Worm (Caenorhabditis elegans) whole organism, L4 larva: ENCODE results near the gene cec-3.

Experiments used
- F26F4.8 ChIP-seq: fragments of 200-800 bp; sonication (Bioruptor generic); conservative IDR thresholded peaks from 2 replicates; pipeline ENCODE4 v1.3.6; 2022; ENCODE audit warnings: missing genetic modification characterization, missing compliant biosample characterization
- F37D6.2 ChIP-seq: sonication (generic microtip); optimal IDR thresholded peaks from 2 replicates; lab custom pipeline; 2016; ENCODE audit warnings: mild to moderate bottlenecking, missing genetic modification characterization, missing compliant biosample characterization
- F44E2.7 ChIP-seq: fragments of 200-800 bp; sonication (Bioruptor generic); IDR thresholded peaks from 2 replicates; pipeline ENCODE4 v2.1.2; 2022; ENCODE audit warnings: missing genetic modification characterization, missing compliant biosample characterization
- T20F7.1 ChIP-seq: fragments of 200-800 bp; sonication (Bioruptor generic); optimal IDR thresholded peaks from 2 replicates; lab custom pipeline; 2018; ENCODE audit warnings: mild to moderate bottlenecking, missing genetic modification characterization, missing compliant biosample characterization
- Y5F2A.4 ChIP-seq: fragments of 200-800 bp; sonication (Bioruptor generic); optimal IDR thresholded peaks from 2 replicates; lab custom pipeline; 2018; ENCODE audit warnings: mild to moderate bottlenecking, missing genetic modification characterization, missing compliant biosample characterization
- aha-1 ChIP-seq: fragments of 150-350 bp; peaks from one replicate; lab custom pipeline; 2014; ENCODE audit warnings: missing biosample characterization, missing genetic modification characterization
- ama-1 ChIP-seq: fragments of 150-350 bp; optimal IDR thresholded peaks from 2 replicates; lab custom pipeline; 2014; ENCODE audit warnings: inconsistent platforms, mixed read lengths
- attf-4 ChIP-seq: sonication (generic microtip); optimal IDR thresholded peaks from 3 replicates; lab custom pipeline; 2017; ENCODE audit warnings: missing biosample characterization, missing genetic modification characterization
- ceh-20 ChIP-seq: fragments of 200-800 bp; sonication (Bioruptor generic); IDR thresholded peaks from 2 replicates; pipeline ENCODE4 v1.3.6; 2022; ENCODE audit warnings: missing genetic modification reagents, missing genetic modification characterization, missing compliant biosample characterization
- ceh-62 ChIP-seq: sonication (generic microtip); optimal IDR thresholded peaks from 2 replicates; lab custom pipeline; 2017; ENCODE audit warnings: missing biosample characterization, missing genetic modification characterization
- ces-1 ChIP-seq: fragments of 150-350 bp; sonication (generic microtip); optimal IDR thresholded peaks from 4 replicates; lab custom pipeline; 2014; ENCODE audit warnings: missing biosample characterization, missing genetic modification reagents, missing genetic modification characterization
- cey-2 ChIP-seq: sonication (generic microtip); optimal IDR thresholded peaks from 3 replicates; lab custom pipeline; 2017; ENCODE audit warnings: missing genetic modification characterization, mild to moderate bottlenecking, missing compliant biosample characterization, antibody characterized with exemption, borderline replicate concordance; ENCODE audit not compliant: insufficient read depth
- daf-19 ChIP-seq: fragments of 200-800 bp; sonication (Bioruptor generic); conservative IDR thresholded peaks from 2 replicates; pipeline ENCODE4 v1.3.6; 2022; ENCODE audit warnings: missing genetic modification characterization, missing compliant biosample characterization
- daf-8 ChIP-seq: fragments of 200-800 bp; sonication (Bioruptor generic); IDR thresholded peaks from 2 replicates; pipeline ENCODE4 v1.3.6; 2022; ENCODE audit warnings: missing genetic modification characterization, missing compliant biosample characterization
- dmd-9 ChIP-seq: fragments of 200-800 bp; sonication (Bioruptor generic); IDR thresholded peaks from 2 replicates; pipeline ENCODE4 v1.3.6; 2022; ENCODE audit warnings: missing genetic modification reagents, missing genetic modification characterization, missing compliant biosample characterization
- dpl-1 ChIP-seq: fragments of 150-350 bp; optimal IDR thresholded peaks from 2 replicates; lab custom pipeline; 2014; ENCODE audit warnings: missing biosample characterization, missing genetic modification reagents, missing genetic modification characterization
- duxl-1 ChIP-seq: sonication (generic microtip); optimal IDR thresholded peaks from 2 replicates; lab custom pipeline; 2016; ENCODE audit warnings: mild to moderate bottlenecking, missing genetic modification characterization, moderate library complexity, missing compliant biosample characterization; ENCODE audit not compliant: poor library complexity
- dve-1 ChIP-seq: sonication (generic microtip); optimal IDR thresholded peaks from 2 replicates; lab custom pipeline; 2017; ENCODE audit warnings: antibody characterized with exemption, mild to moderate bottlenecking, missing genetic modification characterization, missing compliant biosample characterization; ENCODE audit not compliant: insufficient read depth
- egl-27 ChIP-seq: sonication (generic microtip); optimal IDR thresholded peaks from 3 replicates; lab custom pipeline; 2017; ENCODE audit warnings: missing biosample characterization, missing genetic modification reagents, missing genetic modification characterization
- egl-43 ChIP-seq: fragments of 200-800 bp; sonication (Bioruptor generic); IDR thresholded peaks from 2 replicates; pipeline ENCODE4 v1.3.6; 2022; ENCODE audit warnings: missing genetic modification reagents, missing genetic modification characterization, missing compliant biosample characterization
- fos-1 ChIP-seq: fragments of 150-350 bp; optimal IDR thresholded peaks from 2 replicates; lab custom pipeline; 2014; ENCODE audit warnings: missing biosample characterization, missing genetic modification characterization
- hif-1 ChIP-seq, 2 experiments: sonication (generic microtip); optimal IDR thresholded peaks; 2 replicates each; lab custom pipeline; 2016 to 2017; ENCODE audit warnings: missing compliant biosample characterization in 2 of 2, missing genetic modification characterization in 2 of 2, missing genetic modification reagents in 2 of 2, missing genotype in 2 of 2, mild to moderate bottlenecking in 1 of 2
- hmg-1.1 ChIP-seq: fragments of 200-800 bp; sonication (Bioruptor generic); IDR thresholded peaks from 2 replicates; pipeline ENCODE4 v1.3.6; 2022; ENCODE audit warnings: missing genetic modification reagents, missing genetic modification characterization, missing compliant biosample characterization
- jun-1 ChIP-seq: fragments of 150-350 bp; optimal IDR thresholded peaks from 2 replicates; lab custom pipeline; 2014; ENCODE audit warnings: missing biosample characterization, missing genetic modification reagents, missing genetic modification characterization
- lin-29 ChIP-seq: fragments of 200-800 bp; sonication (Bioruptor generic); IDR thresholded peaks from 2 replicates; pipeline ENCODE4 v1.3.6; 2022; ENCODE audit warnings: missing genetic modification reagents, missing genetic modification characterization, missing compliant biosample characterization
- lin-38 ChIP-seq: fragments of 200-800 bp; sonication (Bioruptor generic); IDR thresholded peaks from 2 replicates; pipeline ENCODE4 v1.3.6; 2022; ENCODE audit warnings: missing genetic modification reagents, missing genetic modification characterization, missing compliant biosample characterization
- lin-39 ChIP-seq: fragments of 150-350 bp; optimal IDR thresholded peaks from 2 replicates; lab custom pipeline; 2014; ENCODE audit warnings: missing biosample characterization, missing genetic modification reagents, missing genetic modification characterization
- lir-3 ChIP-seq: sonication (generic microtip); optimal IDR thresholded peaks from 2 replicates; lab custom pipeline; 2016; ENCODE audit warnings: mild to moderate bottlenecking, missing genetic modification characterization, missing compliant biosample characterization
- lsy-2 ChIP-seq, 2 experiments: fragments of 150-350 bp in 1 of 2; sonication (generic microtip) in 1 of 2; optimal IDR thresholded peaks; 2 replicates each; lab custom pipeline; 2014 to 2017; ENCODE audit warnings: missing biosample characterization in 2 of 2, missing genetic modification characterization in 2 of 2
- mdl-1 ChIP-seq, 2 experiments: fragments of 150-350 bp in 1 of 2; sonication (generic microtip) in 1 of 2; optimal IDR thresholded peaks; 2 replicates each; lab custom pipeline; 2014 to 2017; ENCODE audit warnings: missing biosample characterization in 2 of 2, missing genetic modification characterization in 2 of 2
- mdt-29 ChIP-seq: fragments of 200-800 bp; sonication (Bioruptor generic); IDR thresholded peaks from 2 replicates; pipeline ENCODE4 v1.3.6; 2022; ENCODE audit warnings: missing genetic modification reagents, missing genetic modification characterization, missing compliant biosample characterization
- mep-1 ChIP-seq: fragments of 150-350 bp; sonication (generic microtip); optimal IDR thresholded peaks from 3 replicates; lab custom pipeline; 2014; ENCODE audit warnings: missing biosample characterization, missing genetic modification characterization
- mes-2 ChIP-seq: sonication (generic microtip); optimal IDR thresholded peaks from 2 replicates; lab custom pipeline; 2016; ENCODE audit warnings: missing genotype, mild to moderate bottlenecking, missing genetic modification characterization, missing compliant biosample characterization; ENCODE audit not compliant: poor library complexity, severe bottlenecking
- mxl-2 ChIP-seq: fragments of 200-800 bp; sonication (Bioruptor generic); conservative IDR thresholded peaks from 2 replicates; pipeline ENCODE4 v1.3.6; 2022; ENCODE audit warnings: missing genetic modification reagents, missing genetic modification characterization, missing compliant biosample characterization
- nhr-10 ChIP-seq: fragments of 150-350 bp; optimal IDR thresholded peaks from 2 replicates; lab custom pipeline; 2014; ENCODE audit warnings: missing biosample characterization, missing genetic modification characterization
- nhr-102 ChIP-seq: sonication (generic microtip); optimal IDR thresholded peaks from 2 replicates; lab custom pipeline; 2016; ENCODE audit warnings: mild to moderate bottlenecking, missing genetic modification characterization, moderate library complexity, missing compliant biosample characterization
- nhr-11 ChIP-seq: fragments of 150-350 bp; optimal IDR thresholded peaks from 2 replicates; lab custom pipeline; 2014; ENCODE audit warnings: missing biosample characterization, missing genetic modification characterization
- nhr-25 ChIP-seq: sonication (generic microtip); optimal IDR thresholded peaks from 2 replicates; lab custom pipeline; 2017; ENCODE audit warnings: missing genetic modification characterization, mild to moderate bottlenecking, missing compliant biosample characterization, antibody characterized with exemption, moderate library complexity, borderline replicate concordance; ENCODE audit not compliant: insufficient read depth
- nhr-48 ChIP-seq: sonication (generic microtip); optimal IDR thresholded peaks from 2 replicates; lab custom pipeline; 2016; ENCODE audit warnings: mild to moderate bottlenecking, missing genetic modification characterization, missing compliant biosample characterization
- nhr-77 ChIP-seq: fragments of 150-350 bp; optimal IDR thresholded peaks from 2 replicates; lab custom pipeline; 2014; ENCODE audit warnings: missing biosample characterization, missing genetic modification characterization
- rbr-2 ChIP-seq: sonication (generic microtip); optimal IDR thresholded peaks from 2 replicates; lab custom pipeline; 2016; ENCODE audit warnings: missing genotype, missing genetic modification characterization, missing compliant biosample characterization
- sdz-12 ChIP-seq: fragments of 200-800 bp; sonication (Bioruptor generic); optimal IDR thresholded peaks from 2 replicates; lab custom pipeline; 2018; ENCODE audit warnings: mild to moderate bottlenecking, missing genetic modification characterization, missing compliant biosample characterization
- snpc-4 ChIP-seq: fragments of 150-350 bp; optimal IDR thresholded peaks from 2 replicates; lab custom pipeline; 2014; ENCODE audit warnings: missing biosample characterization, missing genetic modification characterization
- spr-1 ChIP-seq: sonication (generic microtip); optimal IDR thresholded peaks from 2 replicates; lab custom pipeline; 2016; ENCODE audit warnings: mild to moderate bottlenecking, missing genetic modification characterization, missing compliant biosample characterization
- tag-97 ChIP-seq: fragments of 200-800 bp; sonication (Bioruptor generic); IDR thresholded peaks from 2 replicates; pipeline ENCODE4 v1.3.6; 2022; ENCODE audit warnings: missing genetic modification characterization, missing compliant biosample characterization
- tra-1 ChIP-seq: fragments of 200-800 bp; sonication (Bioruptor generic); IDR thresholded peaks from 2 replicates; pipeline ENCODE4 v1.3.6; 2022; ENCODE audit warnings: missing genetic modification reagents, missing genetic modification characterization, missing compliant biosample characterization
- unc-130 ChIP-seq: sonication (generic microtip); optimal IDR thresholded peaks from 2 replicates; lab custom pipeline; 2016; ENCODE audit warnings: missing genetic modification reagents, missing genetic modification characterization, missing compliant biosample characterization
- unc-39 ChIP-seq: sonication (generic microtip); optimal IDR thresholded peaks from 2 replicates; lab custom pipeline; 2017; ENCODE audit warnings: missing biosample characterization, missing genetic modification characterization
- unc-62 ChIP-seq, 3 experiments: fragments of 150-350 bp in 1 of 3; sonication (generic microtip); optimal IDR thresholded peaks in 2 of 3; peaks in 1 of 3; 1 replicate in 1 of 3; 2 replicates in 2 of 3; lab custom pipeline; 2014 to 2017; ENCODE audit warnings: missing biosample characterization in 3 of 3, missing genetic modification characterization in 3 of 3, missing genetic modification reagents in 3 of 3, missing genotype in 1 of 3
- zag-1 ChIP-seq: fragments of 150-350 bp; optimal IDR thresholded peaks from 2 replicates; lab custom pipeline; 2014; ENCODE audit warnings: missing biosample characterization, missing genetic modification characterization
- zip-11 ChIP-seq: fragments of 200-800 bp; sonication (Bioruptor generic); IDR thresholded peaks from 2 replicates; pipeline ENCODE4 v1.3.6; 2022; ENCODE audit warnings: missing genetic modification characterization, missing compliant biosample characterization

Gene cec-3

DNA sequence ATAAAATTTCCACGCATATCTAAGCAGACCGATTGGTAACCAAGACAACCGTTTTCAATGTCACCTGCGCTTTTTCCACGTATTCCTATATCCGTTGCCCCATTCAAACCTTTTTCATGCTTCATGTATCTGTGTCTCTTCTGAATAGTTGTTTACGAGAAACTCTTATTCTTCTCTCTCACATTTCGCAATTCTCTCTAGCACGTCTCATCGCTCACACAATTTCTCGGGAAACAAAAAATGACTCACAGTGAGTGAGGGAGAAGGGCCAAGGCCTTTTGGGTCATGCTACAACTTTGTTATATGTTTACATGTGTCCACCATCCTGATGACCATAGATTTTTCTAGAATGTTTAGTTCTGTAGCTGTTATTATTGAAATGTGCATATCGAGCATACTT lies 29.9 kb upstream of the cec-3 start:
- TF ChIP-seq mdt-29 (no peak), nhr-48 (tag; lab: Kevin White, UChicago) (no peak), nhr-102 (tag; lab: Kevin White, UChicago) (no peak), hif-1 (tag; optimal IDR thresholded peaks at IDR 0.05; lab: Kevin White, UChicago) (peak in 1 of 2 experiments; percentile 31), lin-39 (tag; lab: Kevin White, UChicago) (no peak), rbr-2 (tag; lab: Kevin White, UChicago) (peak; percentile 63), cey-2 (no peak), nhr-11 (peak; percentile 95), jun-1 (no peak), tag-97 (no peak), lin-29 (GFP tag; lab: Robert Waterston, UW) (no peak), ces-1 (GFP tag; lab: Kevin White, UChicago) (peak; percentile 39), daf-19 (GFP tag; lab: Robert Waterston, UW) (no peak), unc-130 (GFP tag; lab: Kevin White, UChicago) (no peak), aha-1 (tag; lab: Kevin White, UChicago) (no peak), mdl-1 (tag; optimal IDR thresholded peaks at IDR 0.05; lab: Kevin White, UChicago) (peak in 1 of 2 experiments; percentile 63), nhr-10 (tag; lab: Kevin White, UChicago) (no peak), nhr-25 (tag; lab: Kevin White, UChicago) (peak; percentile 37), sdz-12 (no peak), F37D6.2 (tag; lab: Kevin White, UChicago) (peak; percentile 18), F44E2.7 (GFP tag; lab: Robert Waterston, UW) (no peak), mxl-2 (GFP tag; lab: Robert Waterston, UW) (no peak), nhr-77 (tag; lab: Kevin White, UChicago) (no peak), egl-43 (GFP tag; lab: Robert Waterston, UW) (no peak), ceh-20 (no peak), unc-62 (GFP tag; optimal IDR thresholded peaks at IDR 0.05 in 1 of 2; lab: Kevin White, UChicago) (no peak), unc-62 (tag; optimal IDR thresholded peaks at IDR 0.05; lab: Kevin White, UChicago) (no peak), dve-1 (peak; percentile 4), egl-27 (tag; lab: Kevin White, UChicago) (no peak), spr-1 (tag; lab: Kevin White, UChicago) (no peak), zip-11 (GFP tag; lab: Robert Waterston, UW) (no peak), dpl-1 (GFP tag; lab: Kevin White, UChicago) (no peak), attf-4 (no peak), hmg-1.1 (peak; percentile 54; the same call in 1 of the 2 replicates), Y5F2A.4 (GFP tag; lab: Kevin White, UChicago) (no peak), duxl-1 (no peak), ama-1 (no peak), snpc-4 (tag; lab: Kevin White, UChicago) (no peak), unc-39 (no peak), lin-38 (no peak), mes-2 (tag; lab: Kevin White, UChicago) (peak; percentile 8), mep-1 (tag; lab: Kevin White, UChicago) (peak; percentile 62), dmd-9 (GFP tag; lab: Robert Waterston, UW) (no peak), lir-3 (tag; lab: Kevin White, UChicago) (no peak), daf-8 (GFP tag; lab: Robert Waterston, UW) (no peak), zag-1 (no peak), ceh-62 (no peak), F26F4.8 (GFP tag; lab: Robert Waterston, UW) (no peak), fos-1 (tag; lab: Kevin White, UChicago) (no peak), T20F7.1 (no peak), lsy-2 (tag; optimal IDR thresholded peaks at IDR 0.05; lab: Kevin White, UChicago) (peak; percentile 41 to 66), tra-1 (GFP tag; lab: Robert Waterston, UW) (no peak)
